Worm (Caenorhabditis elegans) whole organism, L2 larva: Measurements from ENCODE around the gene cox-14.

Experiments used
- ZK546.5 ChIP-seq: sonication (generic microtip); optimal IDR thresholded peaks from 2 replicates; lab custom pipeline; 2017; ENCODE audit warnings: missing biosample characterization, missing genetic modification characterization
- aly-2 ChIP-seq: fragments of 150-350 bp; optimal IDR thresholded peaks from 2 replicates; lab custom pipeline; 2014; ENCODE audit warnings: missing biosample characterization, missing genetic modification characterization
- elt-3 ChIP-seq: sonication (generic microtip); optimal IDR thresholded peaks from 2 replicates; lab custom pipeline; 2017; ENCODE audit warnings: missing biosample characterization, missing genetic modification characterization
- lin-11 ChIP-seq: fragments of 150-350 bp; sonication (generic microtip); optimal IDR thresholded peaks from 2 replicates; lab custom pipeline; 2014; ENCODE audit warnings: missing biosample characterization, missing genetic modification characterization, inconsistent platforms, mixed read lengths
- lin-13 ChIP-seq: fragments of 150-350 bp; optimal IDR thresholded peaks from 2 replicates; lab custom pipeline; 2014; ENCODE audit warnings: missing biosample characterization, missing genetic modification reagents, missing genetic modification characterization
- lin-39 ChIP-seq: fragments of 150-350 bp; optimal IDR thresholded peaks from 2 replicates; lab custom pipeline; 2014; ENCODE audit warnings: missing biosample characterization, missing genetic modification reagents, missing genetic modification characterization
- lsy-2 ChIP-seq, 2 experiments: fragments of 150-350 bp in 1 of 2; sonication (generic microtip) in 1 of 2; optimal IDR thresholded peaks; 2 replicates each; lab custom pipeline; 2014 to 2017; ENCODE audit warnings: missing biosample characterization in 2 of 2, missing genetic modification characterization in 2 of 2
- nhr-12 ChIP-seq: fragments of 150-350 bp; optimal IDR thresholded peaks from 2 replicates; lab custom pipeline; 2014; ENCODE audit warnings: missing biosample characterization, missing genetic modification characterization
- nhr-237 ChIP-seq: fragments of 150-350 bp; optimal IDR thresholded peaks from 2 replicates; lab custom pipeline; 2014; ENCODE audit warnings: missing biosample characterization, missing genetic modification characterization
- nhr-6 ChIP-seq: fragments of 150-350 bp; optimal IDR thresholded peaks from 2 replicates; lab custom pipeline; 2014; ENCODE audit warnings: missing biosample characterization, missing genetic modification characterization
- peb-1 ChIP-seq: fragments of 150-350 bp; optimal IDR thresholded peaks from 2 replicates; lab custom pipeline; 2014; ENCODE audit warnings: missing biosample characterization, missing genetic modification characterization
- unc-55 ChIP-seq: fragments of 150-350 bp; sonication (generic microtip); optimal IDR thresholded peaks from 3 replicates; lab custom pipeline; 2014; ENCODE audit warnings: missing biosample characterization, missing genetic modification reagents, missing genetic modification characterization
- ztf-4 ChIP-seq: fragments of 150-350 bp; optimal IDR thresholded peaks from 2 replicates; lab custom pipeline; 2014; ENCODE audit warnings: missing biosample characterization, missing genetic modification characterization

DNA sequence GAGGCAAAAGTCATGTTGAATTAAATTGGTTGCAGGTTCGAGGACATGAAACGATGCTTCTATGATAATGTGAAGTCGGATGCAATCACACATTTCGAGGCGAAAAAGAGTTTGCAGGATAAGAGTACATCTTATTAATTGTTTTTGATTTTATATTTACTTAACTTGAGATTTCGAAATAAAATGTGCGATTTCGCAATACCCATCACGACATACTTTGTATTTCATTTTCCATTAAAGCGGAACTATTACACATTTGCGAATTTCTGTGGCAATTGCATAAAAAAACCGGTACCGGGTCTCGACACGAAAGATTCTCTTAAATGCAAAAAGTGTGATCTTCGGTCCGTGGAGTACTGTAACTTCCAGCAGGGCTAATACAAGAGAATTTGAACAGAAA lies 16.4 kb upstream of the cox-14 start:
- TF ChIP-seq elt-3 (tag; lab: Kevin White, UChicago) (no peak), unc-55 (GFP tag; lab: Kevin White, UChicago) (no peak), lin-13 (GFP tag; lab: Kevin White, UChicago) (no peak), nhr-6 (tag; lab: Kevin White, UChicago) (no peak), nhr-237 (tag; lab: Kevin White, UChicago) (no peak), aly-2 (tag; lab: Kevin White, UChicago) (no peak), lin-39 (tag; lab: Kevin White, UChicago) (no peak), ZK546.5 (tag; lab: Kevin White, UChicago) (no peak), nhr-12 (tag; lab: Kevin White, UChicago) (no peak), peb-1 (no peak), lsy-2 (tag; optimal IDR thresholded peaks at IDR 0.05; lab: Kevin White, UChicago) (no peak), ztf-4 (tag; lab: Kevin White, UChicago) (no peak), lin-11 (no peak)
